Fruit fly (Drosophila melanogaster) whole organism, embryonic: ENCODE data around the gene CG31897.

Experiments
- BEAF-32 ChIP-seq: fragments of 200-800 bp; sonication (Bioruptor generic); optimal IDR thresholded peaks from 3 replicates; lab custom pipeline; 2017; ENCODE audit warnings: missing biosample characterization, missing genetic modification characterization, mild to moderate bottlenecking, moderate library complexity, missing genetic modification reagents
- CG11456 ChIP-seq: fragments of 200-800 bp; sonication (Bioruptor generic); IDR thresholded peaks from 3 replicates; pipeline ENCODE4 v1.3.6; 2022; ENCODE audit warnings: missing biosample characterization, missing genetic modification characterization
- CG12155 ChIP-seq: fragments of 200-800 bp; sonication (Bioruptor generic); optimal IDR thresholded peaks from 3 replicates; lab custom pipeline; 2016; ENCODE audit warnings: missing biosample characterization, missing genetic modification characterization
- CG18599 ChIP-seq: fragments of 200-800 bp; sonication (Bioruptor generic); optimal IDR thresholded peaks from 3 replicates; lab custom pipeline; 2017; ENCODE audit warnings: missing biosample characterization, missing genetic modification characterization, mild to moderate bottlenecking, moderate library complexity, missing genetic modification reagents
- CG32532 ChIP-seq: fragments of 200-800 bp; sonication (Bioruptor generic); IDR thresholded peaks from 2 replicates; pipeline ENCODE4 v1.3.6; 2022; ENCODE audit warnings: missing biosample characterization, missing genetic modification characterization
- CG4617 ChIP-seq: fragments of 200-800 bp; sonication (Bioruptor generic); optimal IDR thresholded peaks from 3 replicates; lab custom pipeline; 2016; ENCODE audit warnings: missing biosample characterization, missing genetic modification characterization, borderline replicate concordance
- CG9437 ChIP-seq: fragments of 200-800 bp; sonication (Bioruptor generic); optimal IDR thresholded peaks from 2 replicates; lab custom pipeline; 2018; ENCODE audit warnings: missing biosample characterization, mild to moderate bottlenecking, missing genetic modification characterization
- Deaf1 ChIP-seq: fragments of 200-800 bp; optimal IDR thresholded peaks from 3 replicates; lab custom pipeline; 2019; ENCODE audit warnings: missing biosample characterization, mild to moderate bottlenecking, missing genetic modification characterization, moderate library complexity
- Eip74EF ChIP-seq, 2 experiments: fragments of 200-800 bp in 1 of 2; fragments of >200 bp in 1 of 2; sonication (Bioruptor generic) in 1 of 2; optimal IDR thresholded peaks; 2 replicates each; lab custom pipeline; 2017 to 2019; ENCODE audit warnings: missing biosample characterization in 2 of 2, missing genetic modification characterization in 2 of 2, mild to moderate bottlenecking in 1 of 2, moderate library complexity in 1 of 2
- Ets65A ChIP-seq: fragments of 200-800 bp; sonication (Bioruptor generic); peaks from one replicate; lab custom pipeline; 2016; ENCODE audit warnings: missing biosample characterization, missing genetic modification characterization
- Ets97D ChIP-seq: fragments of 200-800 bp; sonication (Bioruptor generic); optimal IDR thresholded peaks from 3 replicates; lab custom pipeline; 2016; ENCODE audit warnings: missing biosample characterization, missing genetic modification characterization
- HHEX ChIP-seq: fragments of 200-800 bp; sonication (Bioruptor generic); optimal IDR thresholded peaks from 3 replicates; lab custom pipeline; 2017; ENCODE audit warnings: missing biosample characterization, mild to moderate bottlenecking, missing genetic modification characterization, missing genetic modification reagents
- HLH3B ChIP-seq: fragments of 200-800 bp; sonication (Bioruptor generic); IDR thresholded peaks from 2 replicates; pipeline ENCODE4 v1.3.6; 2022; ENCODE audit warnings: missing biosample characterization, missing genetic modification characterization
- Myb ChIP-seq: fragments of 200-800 bp; sonication (Bioruptor generic); optimal IDR thresholded peaks from 2 replicates; lab custom pipeline; 2016; ENCODE audit warnings: missing biosample characterization, missing genetic modification characterization
- Six4 ChIP-seq: fragments of 200-800 bp; sonication (Bioruptor generic); optimal IDR thresholded peaks from 2 replicates; lab custom pipeline; 2016; ENCODE audit warnings: missing biosample characterization, missing genetic modification characterization
- Xrp1 ChIP-seq: fragments of 200-800 bp; sonication (Bioruptor generic); IDR thresholded peaks from 2 replicates; pipeline ENCODE4 v1.3.6; 2022; ENCODE audit warnings: missing biosample characterization, missing genetic modification characterization
- ac ChIP-seq: fragments of 200-800 bp; sonication (Bioruptor generic); optimal IDR thresholded peaks from 3 replicates; lab custom pipeline; 2017; ENCODE audit warnings: missing biosample characterization, mild to moderate bottlenecking, missing genetic modification characterization
- btn ChIP-seq: fragments of 200-800 bp; sonication (Bioruptor generic); optimal IDR thresholded peaks from 2 replicates; lab custom pipeline; 2016; ENCODE audit warnings: missing biosample characterization, missing genetic modification characterization
- cas ChIP-seq: fragments of 200-800 bp; sonication (Bioruptor generic); IDR thresholded peaks from 2 replicates; pipeline ENCODE4 v1.3.6; 2022; ENCODE audit warnings: missing biosample characterization, missing genetic modification characterization
- dmrt11E ChIP-seq: fragments of 200-800 bp; sonication (Bioruptor generic); optimal IDR thresholded peaks from 3 replicates; lab custom pipeline; 2018; ENCODE audit warnings: missing biosample characterization, mild to moderate bottlenecking, missing genetic modification characterization, moderate library complexity
- eve ChIP-seq, 2 experiments: fragments of >200 bp; optimal IDR thresholded peaks; 2 replicates each; lab custom pipeline; 2017; ENCODE audit warnings: missing biosample characterization in 2 of 2, missing genetic modification characterization in 2 of 2
- pho ChIP-seq: fragments of 200-800 bp; sonication (Bioruptor generic); optimal IDR thresholded peaks from 2 replicates; lab custom pipeline; 2016; ENCODE audit warnings: missing biosample characterization, missing genetic modification characterization
- row ChIP-seq: fragments of 200-800 bp; sonication (Bioruptor generic); IDR thresholded peaks from 3 replicates; pipeline ENCODE4 v1.3.6; 2022; ENCODE audit warnings: missing biosample characterization, missing genetic modification characterization
- schlank ChIP-seq: fragments of 200-800 bp; sonication (Bioruptor generic); optimal IDR thresholded peaks from 2 replicates; lab custom pipeline; 2018; ENCODE audit warnings: missing biosample characterization, mild to moderate bottlenecking, missing genetic modification characterization
- sens ChIP-seq: fragments of 200-800 bp; sonication (Bioruptor generic); peaks from one replicate; lab custom pipeline; 2016; ENCODE audit warnings: missing biosample characterization, missing genetic modification characterization
- slbo ChIP-seq: fragments of 200-800 bp; sonication (Bioruptor generic); IDR thresholded peaks from 2 replicates; pipeline ENCODE4 v1.3.6; 2022; ENCODE audit warnings: missing biosample characterization, missing genetic modification characterization

The CG31897 gene

dm6 chr2L:8488735-8489134 is 46.5 kb downstream of the CG31897 start, which contains the start of gene CG13088 (continued):
- TF ChIP-seq Deaf1 (no peak), Xrp1 (GFP tag; lab: Robert Waterston, UW) (peak; percentile 64), CG4617 (peak; percentile 38), Ets65A (GFP tag; lab: Kevin White, UChicago) (no peak), HLH3B (GFP tag; lab: Robert Waterston, UW) (no peak), Six4 (GFP tag; lab: Kevin White, UChicago) (no peak), CG32532 (GFP tag; lab: Robert Waterston, UW) (no peak; the same call in 1 of the 2 replicates), pho (GFP tag; lab: Kevin White, UChicago) (peak; percentile 32), eve (GFP tag; optimal IDR thresholded peaks at IDR 0.05; lab: Kevin White, UChicago) (no peak), BEAF-32 (peak; percentile 21), Eip74EF (GFP tag; optimal IDR thresholded peaks at IDR 0.05; lab: Kevin White, UChicago) (no peak), CG11456 (GFP tag; lab: Robert Waterston, UW) (peak; percentile 47; the same call in 1 of the 3 replicates), sens (GFP tag; lab: Kevin White, UChicago) (peak; percentile 78), CG18599 (GFP tag; lab: Kevin White, UChicago) (no peak), CG9437 (GFP tag; lab: Kevin White, UChicago) (no peak), HHEX (GFP tag; lab: Kevin White, UChicago) (no peak), Myb (GFP tag; lab: Kevin White, UChicago) (peak; percentile 95), schlank (tag; lab: Kevin White, UChicago) (no peak), ac (GFP tag; lab: Kevin White, UChicago) (no peak), slbo (GFP tag; lab: Robert Waterston, UW) (peak; percentile 60; the same call in 1 of the 2 replicates)

dm6 chr2L:8490439-8490838 is 48.2 kb downstream of the CG31897 start, which contains the start of gene CG43400:
TSS of gene CG43400 (plus strand) at chr2L:8490739.
- TF ChIP-seq btn (GFP tag; lab: Kevin White, UChicago), result no peak
- no peak for TF ChIP-seq CG12155 (GFP tag; lab: Kevin White, UChicago)
- TF ChIP-seq dmrt11E, result no peak
- TF ChIP-seq cas (GFP tag; lab: Robert Waterston, UW), result no peak
- TF ChIP-seq HLH3B (GFP tag; lab: Robert Waterston, UW), result no peak
- TF ChIP-seq Ets97D (GFP tag; lab: Kevin White, UChicago), result no peak
- no peak for TF ChIP-seq row (GFP tag; lab: Robert Waterston, UW)
